Fruit fly (Drosophila melanogaster): ENCODE measurements around the gene CG13887.

CG13887 gene

DNA sequence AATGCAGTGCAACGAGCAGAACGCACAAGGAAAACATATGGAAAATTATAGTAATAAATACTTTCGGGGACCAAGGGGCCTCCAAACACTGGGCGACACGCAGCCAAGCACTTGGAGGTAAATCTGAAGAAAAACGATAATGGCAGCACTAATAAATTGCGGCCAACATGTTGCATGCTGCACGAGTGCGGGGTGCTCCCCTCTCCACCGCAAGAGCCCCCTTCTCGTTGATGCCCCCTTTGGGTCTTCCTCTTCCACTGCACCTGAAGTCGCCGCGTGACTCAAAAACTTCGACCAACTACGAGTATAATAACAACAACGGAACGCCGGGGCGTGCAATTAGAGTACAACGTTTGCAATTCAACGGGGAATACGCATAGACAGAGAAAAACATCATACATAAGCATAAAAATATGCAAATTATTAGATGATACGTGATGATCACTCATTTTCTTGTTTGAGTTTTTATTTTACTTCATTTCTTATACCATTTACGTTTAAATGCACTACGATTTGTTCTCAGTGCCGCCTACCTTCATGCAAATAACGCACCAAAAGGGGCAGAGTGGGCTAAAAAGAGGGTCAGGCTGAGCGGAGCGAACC lies 35.7 kb upstream of the CG13887 start (continued):
- TF ChIP-seq CG17328 (GFP tag; IDR thresholded peaks at IDR 0.05) (0 out of 2 replicates have a peak, but pooled peaks have one; percentile 17), CG8765 (GFP tag; IDR thresholded peaks at IDR 0.05) (no peak), CG17802 (tag; optimal IDR thresholded peaks at IDR 0.05) (peak; percentile 13), CG18476 (GFP tag; optimal IDR thresholded peaks at IDR 0.05) (no peak), YL-1 (GFP tag; optimal IDR thresholded peaks at IDR 0.05) (no peak), CG11696 (GFP tag; IDR thresholded peaks at IDR 0.05) (0 out of 2 replicates have a peak, but pooled peaks have one; percentile 7), Mes4 (GFP tag; optimal IDR thresholded peaks at IDR 0.05) (no peak), CG16815 (GFP tag; optimal IDR thresholded peaks at IDR 0.05) (no peak), unpg (GFP tag; optimal IDR thresholded peaks at IDR 0.05) (no peak), fu2 (GFP tag; optimal IDR thresholded peaks at IDR 0.05) (no peak), CG32767 (GFP tag; IDR thresholded peaks at IDR 0.05) (0 out of 2 replicates have a peak, but pooled peaks have one; percentile 36), esg (GFP tag; conservative IDR thresholded peaks at IDR 0.05) (0 out of 2 replicates have a peak, but pooled peaks have one; percentile 12), knrl (GFP tag; IDR thresholded peaks at IDR 0.05; ENCODE audit: partially characterized antibody) (no peak), Hr51 (GFP tag; optimal IDR thresholded peaks at IDR 0.05) (no peak), Atf6 (GFP tag; IDR thresholded peaks at IDR 0.05) (no peak), CG30020 (tag; optimal IDR thresholded peaks at IDR 0.05) (no peak), NC2α (GFP tag; optimal IDR thresholded peaks at IDR 0.05) (no peak), GATAe (GFP tag; conservative IDR thresholded peaks at IDR 0.05) (no peak), Side (GFP tag; optimal IDR thresholded peaks at IDR 0.05) (no peak), Nf-YC (tag; optimal IDR thresholded peaks at IDR 0.05) (no peak), crc (GFP tag; optimal IDR thresholded peaks at IDR 0.05) (no peak), CG14667 (GFP tag; IDR thresholded peaks at IDR 0.05) (no peak), az2 (GFP tag; optimal IDR thresholded peaks at IDR 0.05) (peak; percentile 8), tap (tag; optimal IDR thresholded peaks at IDR 0.05) (peak; percentile 54), CG6854 (GFP tag; optimal IDR thresholded peaks at IDR 0.05) (no peak), abd-A (tag; optimal IDR thresholded peaks at IDR 0.05) (no peak), Atf3 (GFP tag; optimal IDR thresholded peaks at IDR 0.05) (no peak), mirr (GFP tag; optimal IDR thresholded peaks at IDR 0.05) (no peak), CG9876 (GFP tag; optimal IDR thresholded peaks at IDR 0.05) (no peak), PHDP (tag; optimal IDR thresholded peaks at IDR 0.05) (peak; percentile 4), CG9215 (GFP tag; IDR thresholded peaks at IDR 0.05) (no peak), Atf-2 (GFP tag; optimal IDR thresholded peaks at IDR 0.05) (no peak), Lhr (GFP tag; optimal IDR thresholded peaks at IDR 0.05) (no peak), CG8089 (GFP tag; optimal IDR thresholded peaks at IDR 0.05) (no peak), CoRest (tag; optimal IDR thresholded peaks at IDR 0.05) (peak; percentile 6), CkIIα-i1 (GFP tag; IDR thresholded peaks at IDR 0.05) (no peak), Sox102F (GFP tag; optimal IDR thresholded peaks at IDR 0.05) (peak; percentile 35), ap (GFP tag; IDR thresholded peaks at IDR 0.05) (0 out of 2 replicates have a peak, but pooled peaks have one; percentile 8), Med (GFP tag) (peak; percentile 80), HmgD (GFP tag; optimal IDR thresholded peaks at IDR 0.05) (no peak), TFAM (GFP tag; optimal IDR thresholded peaks at IDR 0.05) (no peak), CG6272 (GFP tag; IDR thresholded peaks at IDR 0.05) (no peak), ken (GFP tag; IDR thresholded peaks at IDR 0.05) (no peak), schlank (tag; optimal IDR thresholded peaks at IDR 0.05) (no peak), CG10959 (GFP tag; IDR thresholded peaks at IDR 0.05) (no peak), CG9727 (GFP tag; optimal IDR thresholded peaks at IDR 0.05) (no peak), maf-S (GFP tag; optimal IDR thresholded peaks at IDR 0.05) (no peak), CG7987 (GFP tag; optimal IDR thresholded peaks at IDR 0.05) (no peak), CG32532 (GFP tag; IDR thresholded peaks at IDR 0.05) (no peak), CG7556 (GFP tag; optimal IDR thresholded peaks at IDR 0.05) (no peak), slp2 (GFP tag; optimal IDR thresholded peaks at IDR 0.05) (no peak)
